Worm (Caenorhabditis elegans): ENCODE results near the gene clc-24.
"Not testable (repeated sequence)": the region's sequence is repeated elsewhere in the genome, so short reads cannot be mapped to it uniquely, and the experiment has no call there.

Gene clc-24

DNA sequence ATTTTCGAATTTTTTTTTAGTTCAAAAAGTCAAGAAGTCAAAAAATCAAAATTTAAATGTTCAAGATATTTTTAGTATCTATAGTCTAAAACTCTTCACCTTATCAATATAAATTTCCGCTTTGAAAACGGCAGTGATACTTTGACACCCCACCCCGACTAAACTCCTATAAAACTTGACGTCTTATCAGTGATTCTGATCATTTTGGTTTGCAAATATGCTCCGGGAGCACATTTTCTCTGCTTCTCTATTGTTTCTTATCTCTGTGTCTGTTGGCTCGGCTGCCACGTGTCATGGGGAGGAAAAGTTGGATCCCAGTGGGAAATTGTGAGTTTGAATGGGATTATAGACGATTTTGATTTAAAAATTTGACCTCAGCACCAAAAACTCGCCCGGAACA is 7.3 kb upstream of the clc-24 start, which contains the start of gene clec-150 (continued):
- TF ChIP-seq Y95B8A.8 (GFP tag; IDR thresholded peaks at IDR 0.05) = no peak
- TF ChIP-seq nhr-80 (tag; optimal IDR thresholded peaks at IDR 0.05) = peak; percentile 93
- no peak for TF ChIP-seq akir-1 (GFP tag; optimal IDR thresholded peaks at IDR 0.05)
- TF ChIP-seq efl-1 (GFP tag; optimal IDR thresholded peaks at IDR 0.05) = no peak
- TF ChIP-seq nfyb-1 (GFP tag; IDR thresholded peaks at IDR 0.05) = no peak
- TF ChIP-seq attf-6 (GFP tag; IDR thresholded peaks at IDR 0.05) = no peak
- TF ChIP-seq Y53F4B.3 (GFP tag; IDR thresholded peaks at IDR 0.05) = no peak
- TF ChIP-seq zim-3 (tag; optimal IDR thresholded peaks at IDR 0.05) = no peak
- TF ChIP-seq F10E7.11 (tag; optimal IDR thresholded peaks at IDR 0.05) = no peak
- TF ChIP-seq lin-54 (GFP tag; optimal IDR thresholded peaks at IDR 0.05) = no peak
- no peak for TF ChIP-seq snpc-3.4 (tag; optimal IDR thresholded peaks at IDR 0.05)
- peak; percentile 15 to 85 for TF ChIP-seq let-607 (tag; optimal IDR thresholded peaks at IDR 0.05)
- no peak for TF ChIP-seq Y79H2A.3 (GFP tag; conservative IDR thresholded peaks at IDR 0.05)
- peak; percentile 1 for TF ChIP-seq tbp1 (GFP tag; optimal IDR thresholded peaks at IDR 0.05)

DNA sequence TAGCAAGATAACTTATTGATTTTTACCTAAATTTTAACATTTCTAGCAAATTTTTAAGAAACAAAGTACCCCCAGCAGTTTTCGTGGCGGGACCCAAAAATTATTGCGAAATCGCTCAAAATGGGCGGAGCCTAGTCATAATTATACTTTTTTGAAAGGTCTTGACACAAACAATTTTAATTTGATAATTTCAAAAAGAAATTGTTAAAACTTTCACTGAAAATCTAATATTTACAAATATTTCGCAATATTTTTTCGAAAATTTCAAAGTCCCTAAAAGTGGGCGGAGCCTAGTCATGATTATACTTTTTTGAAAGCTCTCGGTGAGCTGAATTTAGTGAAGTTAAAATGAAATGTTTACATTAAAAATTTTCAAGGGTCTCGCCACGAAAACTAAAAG is 5.4 kb upstream of the clc-24 start:
- TF ChIP-seq cebp-1 (GFP tag; IDR thresholded peaks at IDR 0.05) = peak; percentile 57; the same call in 1 of the 2 replicates
- TF ChIP-seq cebp-1 (tag; optimal IDR thresholded peaks at IDR 0.05) = peak; percentile 92
- TF ChIP-seq Y67H2A.10 (GFP tag; conservative IDR thresholded peaks at IDR 0.05) = no peak

- peak; percentile 72 for TF ChIP-seq egrh-3 (GFP tag; IDR thresholded peaks at IDR 0.05)
- TF ChIP-seq rpc-1 (optimal IDR thresholded peaks at IDR 0.05) = not testable (repeated sequence)
- TF ChIP-seq rpc-1 (tag; optimal IDR thresholded peaks at IDR 0.05) = peak; percentile 47
- peak; percentile 62 for TF ChIP-seq tbp1 (GFP tag; optimal IDR thresholded peaks at IDR 0.05)
These were observed 3.6 kb upstream of the clc-24 start for ce11 chrIII:1006206-1006605.

DNA sequence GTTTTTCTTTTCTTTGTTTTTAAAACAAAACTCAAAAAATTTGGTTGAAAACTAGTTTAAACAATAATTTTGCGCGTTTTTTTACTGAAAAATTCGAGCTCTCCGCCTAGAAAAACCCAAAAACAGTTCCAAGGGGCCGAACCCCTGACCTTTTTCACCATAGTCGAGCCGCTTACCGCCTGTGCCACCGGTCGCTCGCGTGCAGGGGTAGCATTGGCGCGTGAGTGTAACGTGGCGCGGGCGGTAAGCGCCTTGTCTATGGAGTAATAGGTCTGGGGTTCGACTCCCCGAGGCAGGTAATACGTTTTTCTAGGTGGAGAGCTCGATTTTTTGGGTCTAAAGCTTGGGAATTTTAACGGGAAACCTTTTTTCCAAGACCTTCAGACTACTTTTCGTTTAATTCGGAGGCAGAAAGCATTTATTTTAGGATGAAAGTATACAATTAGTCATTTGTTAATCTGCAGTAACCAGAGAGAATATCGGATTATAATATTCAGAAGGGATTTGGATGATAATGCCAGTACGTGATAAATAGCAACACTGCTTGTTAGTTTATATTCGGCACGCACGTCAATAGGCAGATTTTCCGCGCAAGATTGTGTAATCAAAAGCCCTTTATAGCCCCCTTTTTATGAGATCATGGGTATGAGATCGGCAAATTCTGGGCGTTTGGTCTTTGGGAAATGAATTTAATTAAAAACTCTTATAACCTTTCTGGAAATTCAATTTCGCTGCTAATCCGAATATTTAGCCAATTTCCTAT is 2.5 kb upstream of the clc-24 start:
- TF ChIP-seq lir-1 (GFP tag; conservative IDR thresholded peaks at IDR 0.05) (no peak), fkh-3 (tag; optimal IDR thresholded peaks at IDR 0.05) (no peak), zim-3 (tag; optimal IDR thresholded peaks at IDR 0.05) (no peak), lsy-27 (tag; optimal IDR thresholded peaks at IDR 0.05; ENCODE audit: borderline replicate concordance, insufficient read depth) (no peak), F22D6.2 (tag; optimal IDR thresholded peaks at IDR 0.05) (no peak), tbp1 (GFP tag; optimal IDR thresholded peaks at IDR 0.05) (peak; percentile 72), D2030.7 (GFP tag; IDR thresholded peaks at IDR 0.05) (peak; percentile 39; the same call in 1 of the 2 replicates), rpc-1 (optimal IDR thresholded peaks at IDR 0.05) (no peak), rpc-1 (tag; optimal IDR thresholded peaks at IDR 0.05) (peak; percentile 40), snpc-1.3 (tag; optimal IDR thresholded peaks at IDR 0.05; ENCODE audit: insufficient read depth) (no peak), lsl-1 (GFP tag; optimal IDR thresholded peaks at IDR 0.05) (peak; percentile 5), ceh-91 (GFP tag; IDR thresholded peaks at IDR 0.05) (no peak), aptf-3 (GFP tag; IDR thresholded peaks at IDR 0.05) (no peak), atf-7 (tag; optimal IDR thresholded peaks at IDR 0.05) (no peak), attf-3 (GFP tag; conservative IDR thresholded peaks at IDR 0.05) (no peak), snpc-3.4 (tag; optimal IDR thresholded peaks at IDR 0.05) (no peak), F33H1.4 (GFP tag; IDR thresholded peaks at IDR 0.05) (no peak), lin-54 (GFP tag; optimal IDR thresholded peaks at IDR 0.05) (no peak), ztf-25 (GFP tag; IDR thresholded peaks at IDR 0.05) (no peak), C17E4.6 (GFP tag; IDR thresholded peaks at IDR 0.05) (no peak), hmg-1.2 (GFP tag; IDR thresholded peaks at IDR 0.05) (no peak), ceh-79 (tag; optimal IDR thresholded peaks at IDR 0.05) (no peak), bed-2 (GFP tag; IDR thresholded peaks at IDR 0.05) (no peak), zfh-2 (GFP tag; conservative IDR thresholded peaks at IDR 0.05) (0 out of 2 replicates have a peak, but pooled peaks have one; percentile 46), ceh-100 (GFP tag; IDR thresholded peaks at IDR 0.05) (no peak), ccch-3 (GFP tag; optimal IDR thresholded peaks at IDR 0.05) (no peak)

Data from whole organism, young adult.